Worm (Caenorhabditis elegans) whole organism, L4/young adult: Measurements from ENCODE around the gene arrd-17.
A peak's percentile ranks its signal among the peaks of the same experiment; 100 is the strongest.

Experiments used
- W03F9.2 ChIP-seq: fragments of 150-350 bp; optimal IDR thresholded peaks from 2 replicates; lab custom pipeline; 2014; ENCODE audit warnings: missing biosample characterization, missing genetic modification characterization
- dao-5 ChIP-seq: sonication (generic microtip); optimal IDR thresholded peaks from 2 replicates; lab custom pipeline; 2016; ENCODE audit warnings: missing genotype, missing genetic modification characterization, moderate library complexity, missing compliant biosample characterization
- him-1 ChIP-seq: sonication (generic microtip); optimal IDR thresholded peaks from 2 replicates; lab custom pipeline; 2016; ENCODE audit warnings: missing genotype, missing genetic modification reagents, missing genetic modification characterization, missing compliant biosample characterization

Gene arrd-17

DNA sequence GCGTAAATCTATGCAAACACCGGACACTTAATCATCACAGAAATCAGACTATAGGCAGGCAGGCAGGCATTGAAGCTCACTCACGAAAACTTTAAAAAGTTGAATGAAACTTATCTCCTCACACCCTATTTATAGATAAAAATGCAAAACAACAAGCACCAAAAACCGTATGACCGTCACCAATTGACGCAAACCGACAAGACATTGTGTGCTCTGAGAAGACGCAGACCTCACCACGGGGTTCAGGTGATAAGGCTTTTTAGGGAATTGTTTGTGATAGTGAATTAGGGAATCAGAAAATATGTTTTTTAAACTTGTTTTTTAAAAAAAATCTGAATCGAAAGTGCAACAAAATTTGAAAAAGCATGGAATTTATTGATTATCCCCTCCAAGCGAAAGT is 3.9 kb downstream of the arrd-17 start, which contains the start of gene T12D8.5:
Gene T12D8.5 (minus strand): TSS at position 95 of the 400 bp plus-strand sequence.
- TF ChIP-seq him-1 (no peak), dao-5 (tag; lab: Kevin White, UChicago) (no peak), W03F9.2 (tag; lab: Kevin White, UChicago) (no peak)

DNA sequence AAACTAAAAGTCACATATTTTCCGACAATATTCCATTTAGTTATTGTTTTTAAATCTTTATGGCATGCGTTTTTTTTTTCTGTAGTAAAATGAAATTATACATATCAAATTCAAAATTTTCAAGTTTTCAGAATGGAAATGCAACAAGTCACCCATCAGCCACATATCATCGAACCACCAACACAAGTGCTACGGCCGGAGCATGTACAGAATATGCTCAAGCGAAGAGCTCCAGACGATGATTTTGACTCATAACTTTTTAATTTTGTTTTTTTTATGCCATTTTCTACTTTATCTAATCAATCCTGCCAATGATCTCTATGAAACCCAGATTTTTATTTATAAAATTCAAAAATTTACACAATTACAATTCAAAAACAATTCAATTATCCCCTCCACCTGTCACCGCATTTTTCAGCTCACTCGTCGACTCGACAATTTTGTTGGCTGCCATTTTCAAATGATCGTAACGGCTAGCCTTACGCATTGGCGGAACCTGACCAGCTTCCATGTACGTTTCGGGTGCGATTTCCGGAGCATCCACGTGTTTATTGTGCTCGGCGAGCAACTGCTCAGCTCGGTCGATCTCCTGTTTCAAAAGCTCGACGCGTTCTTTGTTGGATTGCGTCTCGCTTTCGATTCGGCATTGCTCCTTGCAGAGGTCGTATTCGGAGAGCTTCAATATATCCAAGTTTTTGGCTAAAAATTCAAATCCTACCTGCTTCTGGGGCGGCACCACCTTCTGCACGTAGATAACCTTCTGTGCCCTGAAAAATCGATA is 4.8 kb downstream of the arrd-17 start:
- TF ChIP-seq dao-5 (tag; lab: Kevin White, UChicago), result peak; percentile 0
- TF ChIP-seq W03F9.2 (tag; lab: Kevin White, UChicago), result no peak

ce11 chrIII:13624226-13624625 is 6.4 kb downstream of the arrd-17 start, which contains the start of gene taf-9:
Gene taf-9, plus strand, starts transcription at chrIII:13624276.
- TF ChIP-seq him-1, result no peak
- no peak for TF ChIP-seq dao-5 (tag; lab: Kevin White, UChicago)
- TF ChIP-seq W03F9.2 (tag; lab: Kevin White, UChicago), result no peak

DNA sequence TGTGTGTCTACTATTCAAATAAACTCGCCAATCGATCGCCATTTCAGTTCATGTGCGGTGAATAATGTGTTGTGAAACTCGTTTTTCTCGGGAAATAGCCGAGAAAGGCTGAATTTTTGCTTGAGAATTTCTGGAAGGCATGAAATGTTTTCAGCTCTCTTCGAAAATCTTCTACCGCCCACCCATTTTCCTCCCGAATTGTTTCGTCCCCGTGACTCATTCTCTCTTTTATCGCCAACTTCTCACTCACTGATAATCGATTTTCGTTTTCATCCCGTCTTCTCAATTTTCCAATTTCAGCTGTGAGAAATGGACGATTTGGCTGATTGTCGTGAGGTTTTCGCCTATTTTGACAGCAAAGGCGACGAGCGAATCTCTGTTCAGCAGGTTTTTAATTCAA is 7.6 kb downstream of the arrd-17 start, which contains the start of gene mlc-5:
Gene mlc-5 (plus strand): TSS at position 301 of the 400 bp plus-strand sequence.
- TF ChIP-seq him-1 (no peak), W03F9.2 (tag; lab: Kevin White, UChicago) (no peak), dao-5 (tag; lab: Kevin White, UChicago) (no peak)

ce11 chrIII:13622268-13622667 is 8.3 kb downstream of the arrd-17 start, which contains the start of gene hip-1:
Gene hip-1, minus strand, starts transcription at chrIII:13622492.
- TF ChIP-seq W03F9.2 (tag; lab: Kevin White, UChicago) (peak; percentile 84), him-1 (no peak)

- TF ChIP-seq dao-5 (tag; lab: Kevin White, UChicago) (no peak), him-1 (no peak), W03F9.2 (tag; lab: Kevin White, UChicago) (no peak)
These were observed 8.9 kb downstream of the arrd-17 start for ce11 chrIII:13621717-13622116.

- no peak for TF ChIP-seq him-1
- TF ChIP-seq dao-5 (tag; lab: Kevin White, UChicago), result no peak
- no peak for TF ChIP-seq W03F9.2 (tag; lab: Kevin White, UChicago)
These were observed 9.6 kb downstream of the arrd-17 start for ce11 chrIII:13621012-13621411.

DNA sequence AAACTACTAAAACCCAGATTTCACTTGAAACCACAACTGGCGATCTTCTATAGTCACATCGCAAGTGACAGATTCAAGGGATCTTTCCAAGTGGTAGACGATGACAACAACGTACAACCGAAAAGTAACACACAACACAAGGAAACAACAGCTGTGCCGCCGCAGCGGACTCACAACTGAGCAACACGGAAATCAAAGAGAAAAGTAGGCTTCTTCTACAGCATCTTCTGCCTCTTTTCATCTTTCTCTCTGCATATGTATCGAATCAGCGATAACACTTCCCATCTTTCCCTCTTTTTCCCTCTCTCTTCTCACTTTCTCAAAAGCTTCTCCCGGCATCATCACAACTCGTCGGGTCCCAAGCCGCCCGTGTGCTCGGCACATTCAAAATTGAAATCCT is 13.8 kb downstream of the arrd-17 start, which contains the start of gene T12D8.9:
Gene T12D8.9 (plus strand): TSS at position 312 of the 400 bp plus-strand sequence.
- no peak for TF ChIP-seq dao-5 (tag; lab: Kevin White, UChicago)
- TF ChIP-seq W03F9.2 (tag; lab: Kevin White, UChicago), result no peak
- no peak for TF ChIP-seq him-1

DNA sequence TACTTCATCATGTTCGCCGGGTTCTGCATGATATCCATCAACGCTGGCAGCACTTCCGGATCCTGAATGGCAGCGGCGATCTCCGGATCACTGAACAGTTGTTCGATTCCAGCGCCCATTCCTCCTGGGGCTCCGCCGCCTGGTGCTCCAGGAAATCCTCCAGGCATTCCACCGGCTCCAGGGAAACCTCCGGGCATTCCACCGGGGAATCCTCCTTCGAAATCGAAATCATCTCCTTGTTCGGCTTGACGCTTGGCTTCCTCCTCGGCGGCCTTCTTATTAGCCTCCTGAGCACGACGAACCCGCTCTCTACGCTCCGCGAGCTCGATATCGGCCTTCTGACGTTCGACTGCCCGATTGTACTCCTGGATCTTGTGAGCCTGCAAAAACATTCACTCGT is 15.1 kb downstream of the arrd-17 start:
- TF ChIP-seq dao-5 (tag; lab: Kevin White, UChicago), result no peak
- no peak for TF ChIP-seq W03F9.2 (tag; lab: Kevin White, UChicago)
- TF ChIP-seq him-1, result no peak

ce11 chrIII:13614751-13615150 is 15.9 kb downstream of the arrd-17 start:
- no peak for TF ChIP-seq dao-5 (tag; lab: Kevin White, UChicago)

DNA sequence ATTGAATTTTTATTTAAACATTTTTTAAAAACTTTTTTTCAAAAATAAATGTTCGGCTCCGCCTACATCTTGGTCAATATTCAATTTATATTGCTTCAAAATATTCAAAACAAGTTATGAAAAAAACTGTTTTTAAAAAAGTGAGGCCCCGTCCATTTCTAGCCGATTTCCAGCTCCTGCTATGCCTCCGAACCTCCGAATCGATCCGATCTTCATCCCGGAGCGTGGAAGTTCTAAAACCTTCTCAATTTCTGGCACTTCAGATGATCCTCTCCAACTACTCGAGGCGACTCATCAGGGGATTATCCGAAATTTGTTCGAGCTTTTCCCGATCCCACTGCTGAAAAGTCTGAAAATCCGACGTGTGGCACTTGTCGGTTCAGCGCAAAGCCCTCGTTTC is 16.4 kb downstream of the arrd-17 start:
- no peak for TF ChIP-seq dao-5 (tag; lab: Kevin White, UChicago)

ce11 chrIII:13607833-13608232 is 22.8 kb downstream of the arrd-17 start, which contains the start of gene shpk-1:
Gene shpk-1, plus strand, starts transcription at chrIII:13608020.
- TF ChIP-seq W03F9.2 (tag; lab: Kevin White, UChicago) (no peak), dao-5 (tag; lab: Kevin White, UChicago) (no peak), him-1 (no peak)

DNA sequence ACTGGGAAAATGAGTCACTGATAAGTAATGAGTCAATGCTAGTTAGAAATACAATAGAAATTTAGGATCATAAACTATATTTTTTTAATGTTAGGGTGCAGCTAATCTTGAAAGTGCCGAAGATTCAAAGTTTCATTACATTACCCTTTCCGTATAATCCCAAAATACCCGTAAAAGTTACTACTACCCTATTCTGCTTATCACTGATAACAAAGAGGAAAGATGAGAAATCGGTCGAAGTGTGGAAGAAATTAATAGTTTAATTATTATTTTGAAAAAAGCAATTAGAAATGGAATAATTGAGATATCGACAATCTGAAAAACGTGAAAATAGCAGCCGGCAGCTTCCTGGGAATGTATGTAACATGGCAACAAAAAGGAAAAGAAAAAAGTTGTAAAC is 23.7 kb downstream of the arrd-17 start:
- TF ChIP-seq him-1 (no peak), W03F9.2 (tag; lab: Kevin White, UChicago) (no peak), dao-5 (tag; lab: Kevin White, UChicago) (no peak)

DNA sequence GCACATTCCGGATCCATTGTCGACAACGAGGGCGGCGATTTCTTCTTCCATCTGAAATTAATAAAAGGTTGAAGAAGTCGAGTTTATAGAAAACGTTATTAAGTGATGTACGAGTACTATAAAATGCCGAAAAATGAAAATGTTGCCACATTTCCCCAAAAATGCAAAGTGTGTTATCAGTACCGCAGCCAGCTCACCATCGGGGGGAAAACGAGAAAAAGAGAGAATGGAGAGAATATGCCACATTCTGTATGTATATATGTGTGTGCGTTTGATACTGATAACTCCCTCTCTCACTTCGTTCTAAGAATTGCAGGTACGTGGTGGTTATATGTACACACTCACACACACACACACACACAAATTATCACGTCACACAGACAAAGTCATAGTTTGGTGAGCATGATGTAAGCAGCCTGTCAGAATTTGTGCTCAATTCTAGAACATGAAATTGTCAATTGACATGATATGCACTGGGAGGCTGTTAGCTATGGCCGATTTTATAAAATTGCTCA is 24.5 kb downstream of the arrd-17 start, which contains the start of gene act-5:
Gene act-5 (minus strand): TSS at position 51 of the 515 bp plus-strand sequence.
- TF ChIP-seq dao-5 (tag; lab: Kevin White, UChicago) (peak; percentile 34), him-1 (no peak)
